Fruit fly (Drosophila melanogaster): ENCODE data around the gene CG46519.
"Not testable (repeated sequence)": the region's sequence is repeated elsewhere in the genome, so short reads cannot be mapped to it uniquely, and the experiment has no call there.

dm6 chrX:22246300-22246699 lies 14.9 kb downstream of the CG46519 start, which contains the start of gene CG46522:
- not testable (repeated sequence) for TF ChIP-seq Hr38 (GFP tag; optimal IDR thresholded peaks at IDR 0.05); fkh (GFP tag; optimal IDR thresholded peaks at IDR 0.05); CG6808 (GFP tag; optimal IDR thresholded peaks at IDR 0.05); Hr4 (GFP tag; optimal IDR thresholded peaks at IDR 0.05); net (GFP tag; optimal IDR thresholded peaks at IDR 0.05); CG16779 (tag; optimal IDR thresholded peaks at IDR 0.05); dac (GFP tag; optimal IDR thresholded peaks at IDR 0.05); dsx (GFP tag; optimal IDR thresholded peaks at IDR 0.05; ENCODE audit: poor library complexity, severe bottlenecking); Blimp-1 (GFP tag; optimal IDR thresholded peaks at IDR 0.05); acj6 (GFP tag; optimal IDR thresholded peaks at IDR 0.05)

Data from whole organism, prepupa.